Worm (Caenorhabditis elegans) whole organism, L2 larva: ENCODE data around the gene F53C3.4.

Experiments
- F13H6.1 ChIP-seq: sonication (generic microtip); optimal IDR thresholded peaks from 2 replicates; lab custom pipeline; 2016; ENCODE audit warnings: missing genetic modification characterization, missing compliant biosample characterization
- R02D3.7 ChIP-seq: fragments of 150-350 bp; optimal IDR thresholded peaks from 2 replicates; lab custom pipeline; 2014; ENCODE audit warnings: missing biosample characterization, missing genetic modification characterization
- Y55F3AM.14 ChIP-seq: fragments of 200-800 bp; sonication (Bioruptor generic); optimal IDR thresholded peaks from 2 replicates; lab custom pipeline; 2018; ENCODE audit warnings: mild to moderate bottlenecking, missing genetic modification characterization, missing compliant biosample characterization
- alr-1 ChIP-seq: fragments of 150-350 bp; optimal IDR thresholded peaks from 2 replicates; lab custom pipeline; 2014; ENCODE audit warnings: missing biosample characterization, missing genetic modification characterization
- aly-2 ChIP-seq: fragments of 150-350 bp; optimal IDR thresholded peaks from 2 replicates; lab custom pipeline; 2014; ENCODE audit warnings: missing biosample characterization, missing genetic modification characterization
- ama-1 ChIP-seq: fragments of 150-350 bp; optimal IDR thresholded peaks from 2 replicates; lab custom pipeline; 2018; ENCODE audit warnings: inconsistent platforms
- ceh-16 ChIP-seq: fragments of 150-350 bp; optimal IDR thresholded peaks from 2 replicates; lab custom pipeline; 2014; ENCODE audit warnings: missing biosample characterization, missing genetic modification characterization
- crh-2 ChIP-seq: sonication (generic microtip); optimal IDR thresholded peaks from 2 replicates; lab custom pipeline; 2017; ENCODE audit warnings: missing biosample characterization, missing genetic modification characterization
- dmd-4 ChIP-seq: sonication (generic microtip); optimal IDR thresholded peaks from 2 replicates; lab custom pipeline; 2017; ENCODE audit warnings: missing biosample characterization, missing genetic modification characterization
- egl-27 ChIP-seq: sonication (generic microtip); optimal IDR thresholded peaks from 3 replicates; lab custom pipeline; 2017; ENCODE audit warnings: missing biosample characterization, missing genetic modification reagents, missing genetic modification characterization
- elt-1 ChIP-seq: fragments of 150-350 bp; optimal IDR thresholded peaks from 2 replicates; lab custom pipeline; 2014; ENCODE audit warnings: missing biosample characterization, missing genetic modification characterization
- elt-3 ChIP-seq: sonication (generic microtip); optimal IDR thresholded peaks from 2 replicates; lab custom pipeline; 2017; ENCODE audit warnings: missing biosample characterization, missing genetic modification characterization
- fos-1 ChIP-seq: fragments of 150-350 bp; optimal IDR thresholded peaks from 2 replicates; lab custom pipeline; 2014; ENCODE audit warnings: missing biosample characterization, missing genetic modification characterization
- gmeb-1 ChIP-seq: fragments of 150-350 bp; optimal IDR thresholded peaks from 2 replicates; lab custom pipeline; 2014; ENCODE audit warnings: missing biosample characterization, missing genetic modification characterization
- lin-11 ChIP-seq: fragments of 150-350 bp; sonication (generic microtip); optimal IDR thresholded peaks from 2 replicates; lab custom pipeline; 2014; ENCODE audit warnings: missing biosample characterization, missing genetic modification characterization, inconsistent platforms, mixed read lengths
- lin-13 ChIP-seq: fragments of 150-350 bp; optimal IDR thresholded peaks from 2 replicates; lab custom pipeline; 2014; ENCODE audit warnings: missing biosample characterization, missing genetic modification reagents, missing genetic modification characterization
- lsy-2 ChIP-seq, 2 experiments: fragments of 150-350 bp in 1 of 2; sonication (generic microtip) in 1 of 2; optimal IDR thresholded peaks; 2 replicates each; lab custom pipeline; 2014 to 2017; ENCODE audit warnings: missing biosample characterization in 2 of 2, missing genetic modification characterization in 2 of 2
- nhr-10 ChIP-seq: sonication (generic microtip); optimal IDR thresholded peaks from 2 replicates; lab custom pipeline; 2017; ENCODE audit warnings: missing biosample characterization, missing genetic modification characterization
- nhr-11 ChIP-seq: fragments of 150-350 bp; optimal IDR thresholded peaks from 2 replicates; lab custom pipeline; 2014; ENCODE audit warnings: missing biosample characterization, missing genetic modification characterization
- nhr-12 ChIP-seq: fragments of 150-350 bp; optimal IDR thresholded peaks from 2 replicates; lab custom pipeline; 2014; ENCODE audit warnings: missing biosample characterization, missing genetic modification characterization
- nhr-23 ChIP-seq: fragments of 150-350 bp; optimal IDR thresholded peaks from 2 replicates; lab custom pipeline; 2014; ENCODE audit warnings: missing biosample characterization, missing genetic modification reagents, missing genetic modification characterization
- nhr-25 ChIP-seq: fragments of 150-350 bp; sonication (generic microtip); optimal IDR thresholded peaks from 3 replicates; lab custom pipeline; 2014; ENCODE audit warnings: missing biosample characterization, missing genetic modification characterization
- nhr-77 ChIP-seq: fragments of 150-350 bp; optimal IDR thresholded peaks from 2 replicates; lab custom pipeline; 2014; ENCODE audit warnings: missing biosample characterization, missing genetic modification characterization
- peb-1 ChIP-seq: fragments of 150-350 bp; optimal IDR thresholded peaks from 2 replicates; lab custom pipeline; 2014; ENCODE audit warnings: missing biosample characterization, missing genetic modification characterization
- sem-4 ChIP-seq: fragments of 150-350 bp; optimal IDR thresholded peaks from 2 replicates; lab custom pipeline; 2014; ENCODE audit warnings: missing biosample characterization, missing genetic modification reagents, missing genetic modification characterization
- skn-1 ChIP-seq: sonication (generic microtip); optimal IDR thresholded peaks from 2 replicates; lab custom pipeline; 2017; ENCODE audit warnings: missing biosample characterization, missing genetic modification characterization
- sma-3 ChIP-seq: sonication (generic microtip); optimal IDR thresholded peaks from 2 replicates; lab custom pipeline; 2016; ENCODE audit warnings: missing genetic modification reagents, missing genetic modification characterization, missing compliant biosample characterization
- sma-9 ChIP-seq, 2 experiments: fragments of 150-350 bp in 1 of 2; sonication (generic microtip) in 1 of 2; optimal IDR thresholded peaks; 2 replicates each; lab custom pipeline; 2014 to 2016; ENCODE audit warnings: missing genetic modification characterization in 2 of 2, mild to moderate bottlenecking in 1 of 2, missing biosample characterization in 1 of 2, missing compliant biosample characterization in 1 of 2, missing genetic modification reagents in 1 of 2, moderate library complexity in 1 of 2
- snpc-4 ChIP-seq: fragments of 150-350 bp; optimal IDR thresholded peaks from 2 replicates; lab custom pipeline; 2014; ENCODE audit warnings: missing biosample characterization, missing genetic modification characterization
- unc-39 ChIP-seq: fragments of 150-350 bp; optimal IDR thresholded peaks from 2 replicates; lab custom pipeline; 2014; ENCODE audit warnings: missing biosample characterization, missing genetic modification characterization
- unc-62 ChIP-seq: fragments of 150-350 bp; optimal IDR thresholded peaks from 2 replicates; lab custom pipeline; 2014; ENCODE audit warnings: missing biosample characterization, missing genetic modification reagents, missing genetic modification characterization
- zag-1 ChIP-seq: fragments of 150-350 bp; optimal IDR thresholded peaks from 2 replicates; lab custom pipeline; 2014; ENCODE audit warnings: missing biosample characterization, missing genetic modification characterization
- ztf-1 ChIP-seq: fragments of 200-800 bp; sonication (Bioruptor generic); conservative IDR thresholded peaks from 2 replicates; pipeline ENCODE4 v1.3.6; 2022; ENCODE audit warnings: missing genetic modification characterization, missing compliant biosample characterization
- ztf-11 ChIP-seq: sonication (generic microtip); optimal IDR thresholded peaks from 2 replicates; lab custom pipeline; 2017; ENCODE audit warnings: missing biosample characterization, missing genetic modification characterization
- ztf-4 ChIP-seq: fragments of 150-350 bp; optimal IDR thresholded peaks from 2 replicates; lab custom pipeline; 2014; ENCODE audit warnings: missing biosample characterization, missing genetic modification characterization

The F53C3.4 gene

DNA sequence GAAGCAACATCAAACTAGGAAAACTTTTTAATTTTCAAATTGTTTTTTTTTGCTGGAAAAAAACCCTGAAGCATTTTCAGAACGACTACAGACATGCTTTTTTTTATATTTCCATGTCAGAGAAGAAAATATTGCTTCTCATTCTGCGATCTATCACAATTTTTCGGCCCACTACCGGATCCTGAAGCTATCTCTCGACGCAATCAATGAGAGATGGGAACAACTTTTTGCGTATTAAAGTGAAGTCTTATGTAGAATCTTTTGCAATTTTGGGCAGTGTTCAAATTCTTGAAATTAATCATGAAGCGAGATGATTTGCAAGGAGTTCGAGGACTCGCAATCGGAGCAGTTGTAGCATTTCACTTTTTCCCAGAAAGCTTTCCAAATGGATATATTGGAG, 31.6 kb upstream of the F53C3.4 start, which contains the start of gene oac-10:
Gene oac-10, plus strand, starts transcription at position 301 of the 400 bp plus-strand sequence.
- TF ChIP-seq elt-1 (tag; lab: Kevin White, UChicago) (no peak), ama-1 (lab: Kevin White, UChicago) (no peak), skn-1 (tag; lab: Kevin White, UChicago) (no peak), nhr-23 (tag; lab: Kevin White, UChicago) (no peak), nhr-12 (tag; lab: Kevin White, UChicago) (no peak), Y55F3AM.14 (GFP tag; lab: Kevin White, UChicago) (no peak), crh-2 (tag; lab: Kevin White, UChicago) (no peak), sma-9 (GFP tag; optimal IDR thresholded peaks at IDR 0.05; lab: Kevin White, UChicago) (no peak), sma-9 (tag; optimal IDR thresholded peaks at IDR 0.05; lab: Kevin White, UChicago) (no peak), snpc-4 (tag; lab: Kevin White, UChicago) (no peak), lsy-2 (tag; optimal IDR thresholded peaks at IDR 0.05; lab: Kevin White, UChicago) (no peak), lin-11 (tag; lab: Kevin White, UChicago) (no peak), nhr-25 (tag; lab: Kevin White, UChicago) (no peak), zag-1 (tag; lab: Kevin White, UChicago) (no peak), nhr-11 (no peak)
- TF ChIP-seq, all 48 proteins: peak for 0

- TF ChIP-seq egl-27 (tag; lab: Kevin White, UChicago) (no peak), unc-62 (GFP tag; lab: Kevin White, UChicago) (no peak), alr-1 (tag; lab: Kevin White, UChicago) (no peak), sma-3 (no peak), dmd-4 (tag; lab: Kevin White, UChicago) (no peak), ama-1 (lab: Kevin White, UChicago) (no peak), lin-13 (GFP tag; lab: Kevin White, UChicago) (no peak), Y55F3AM.14 (GFP tag; lab: Kevin White, UChicago) (no peak), sem-4 (tag; lab: Kevin White, UChicago) (no peak), ztf-1 (GFP tag; lab: Robert Waterston, UW) (no peak), aly-2 (tag; lab: Kevin White, UChicago) (no peak)
Measured at ce11 chrII:3877127-3877526, 24.1 kb upstream of the F53C3.4 start, which contains the start of gene nep-3. TSS of gene nep-3 (minus strand) at chrII:3877227.

DNA sequence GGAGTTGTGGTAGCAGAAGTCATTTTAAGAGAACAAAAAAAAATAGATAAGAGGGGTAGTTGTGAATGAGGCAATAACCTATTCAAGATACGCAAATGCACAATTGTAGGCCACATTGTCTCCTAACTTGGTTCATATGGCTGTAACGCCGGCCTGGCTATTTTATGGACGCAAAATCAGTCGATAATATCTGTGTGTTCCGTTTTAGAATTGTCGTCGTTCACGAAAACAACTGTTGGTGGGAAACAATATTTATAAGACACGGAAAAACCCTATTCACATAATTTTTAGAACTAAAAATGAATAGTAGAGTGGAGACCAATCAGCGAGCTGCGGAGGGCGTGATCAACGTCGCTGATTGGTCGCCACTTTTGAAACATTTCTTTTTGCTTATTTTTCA, 23.3 kb upstream of the F53C3.4 start, which contains the start of gene sdz-7:
Gene sdz-7, minus strand, starts transcription at position 101 of the 400 bp plus-strand sequence.
- TF ChIP-seq R02D3.7 (tag; lab: Kevin White, UChicago) (no peak), ztf-1 (GFP tag; lab: Robert Waterston, UW) (no peak), nhr-12 (tag; lab: Kevin White, UChicago) (no peak), F13H6.1 (tag; lab: Kevin White, UChicago) (no peak), unc-39 (tag; lab: Kevin White, UChicago) (no peak), elt-1 (tag; lab: Kevin White, UChicago) (no peak), aly-2 (tag; lab: Kevin White, UChicago) (no peak), sem-4 (tag; lab: Kevin White, UChicago) (no peak), ceh-16 (no peak), elt-3 (tag; lab: Kevin White, UChicago) (no peak), gmeb-1 (no peak)
- TF ChIP-seq, all 48 proteins: peak for 0

- TF ChIP-seq lin-11 (tag; lab: Kevin White, UChicago): no peak
- TF ChIP-seq ceh-16: no peak
- TF ChIP-seq peb-1 (tag; lab: Kevin White, UChicago): no peak
- no peak for TF ChIP-seq ztf-11 (tag; lab: Kevin White, UChicago)
- TF ChIP-seq sma-3: no peak
- TF ChIP-seq nhr-10 (tag; lab: Kevin White, UChicago): no peak
- no peak for TF ChIP-seq dmd-4 (tag; lab: Kevin White, UChicago)
- no peak for TF ChIP-seq lsy-2 (tag; optimal IDR thresholded peaks at IDR 0.05; lab: Kevin White, UChicago)
- TF ChIP-seq elt-1 (tag; lab: Kevin White, UChicago): no peak
- no peak for TF ChIP-seq fos-1 (tag; lab: Kevin White, UChicago)
- TF ChIP-seq ztf-1 (GFP tag; lab: Robert Waterston, UW): no peak
- no peak for TF ChIP-seq snpc-4 (tag; lab: Kevin White, UChicago)
- no peak for TF ChIP-seq nhr-77 (tag; lab: Kevin White, UChicago)
- TF ChIP-seq lin-13 (GFP tag; lab: Kevin White, UChicago): no peak
- no peak for TF ChIP-seq ama-1 (lab: Kevin White, UChicago)
- no peak for TF ChIP-seq nhr-25 (tag; lab: Kevin White, UChicago)
- no peak for TF ChIP-seq F13H6.1 (tag; lab: Kevin White, UChicago)
- no peak for TF ChIP-seq aly-2 (tag; lab: Kevin White, UChicago)
- no peak for TF ChIP-seq ztf-4 (tag; lab: Kevin White, UChicago)
Measured at ce11 chrII:3878330-3878729, 22.9 kb upstream of the F53C3.4 start, which contains the start of gene srh-250. TSS of gene srh-250 (plus strand) at chrII:3878630.
